Worm (Caenorhabditis elegans) whole organism, young adult: ENCODE results near the gene ZK938.1.

Experiments used
- F10E7.11 ChIP-seq: sonication (generic microtip); optimal IDR thresholded peaks from 2 replicates; lab custom pipeline; 2017; ENCODE audit warnings: mild to moderate bottlenecking, missing genetic modification characterization, moderate library complexity, missing compliant biosample characterization
- bed-1 ChIP-seq: fragments of 200-800 bp; sonication (Bioruptor generic); IDR thresholded peaks from 2 replicates; pipeline ENCODE4 v1.3.6; 2022; ENCODE audit warnings: missing genetic modification reagents, missing genetic modification characterization, missing compliant biosample characterization
- bed-2 ChIP-seq: fragments of 200-800 bp; sonication (Bioruptor generic); IDR thresholded peaks from 2 replicates; pipeline ENCODE4 v1.3.6; 2022; ENCODE audit warnings: missing genetic modification reagents, missing genetic modification characterization, missing compliant biosample characterization
- egrh-3 ChIP-seq: fragments of 200-800 bp; sonication (Bioruptor generic); IDR thresholded peaks from 2 replicates; pipeline ENCODE4 v1.3.6; 2022; ENCODE audit warnings: missing genetic modification reagents, missing genetic modification characterization, missing compliant biosample characterization
- lin-26 ChIP-seq: fragments of 200-800 bp; sonication (Bioruptor generic); IDR thresholded peaks from 2 replicates; pipeline ENCODE4 v1.3.6; 2022; ENCODE audit warnings: missing genetic modification reagents, missing genetic modification characterization, missing compliant biosample characterization
- mcd-1 ChIP-seq: fragments of 200-800 bp; sonication (Bioruptor generic); IDR thresholded peaks from 2 replicates; pipeline ENCODE4 v1.3.6; 2022; ENCODE audit warnings: missing genetic modification reagents, missing genetic modification characterization, missing compliant biosample characterization
- mxl-1 ChIP-seq: sonication (generic microtip); optimal IDR thresholded peaks from 2 replicates; lab custom pipeline; 2016; ENCODE audit warnings: missing genetic modification characterization, missing compliant biosample characterization
- nhr-120 ChIP-seq: fragments of 200-800 bp; sonication (Bioruptor generic); IDR thresholded peaks from 2 replicates; pipeline ENCODE4 v1.3.6; 2022; ENCODE audit warnings: missing genetic modification characterization, missing compliant biosample characterization
- nhr-179 ChIP-seq: sonication (generic microtip); optimal IDR thresholded peaks from 2 replicates; lab custom pipeline; 2016; ENCODE audit warnings: mild to moderate bottlenecking, missing genetic modification characterization, missing compliant biosample characterization
- pbrm-1 ChIP-seq: fragments of 200-800 bp; sonication (Bioruptor generic); IDR thresholded peaks from 2 replicates; pipeline ENCODE4 v1.3.6; 2022; ENCODE audit warnings: missing genetic modification reagents, missing genetic modification characterization, missing compliant biosample characterization
- sea-2 ChIP-seq: fragments of 200-800 bp; sonication (Bioruptor generic); IDR thresholded peaks from 2 replicates; pipeline ENCODE4 v1.3.6; 2022; ENCODE audit warnings: missing genetic modification characterization, missing compliant biosample characterization
- snpc-4 ChIP-seq, 5 experiments: fragments of 150-350 bp in 1 of 5; sonication (generic microtip) in 4 of 5; optimal IDR thresholded peaks; 2 replicates each; lab custom pipeline; 2014 to 2018; ENCODE audit warnings: missing genetic modification characterization in 5 of 5, missing biosample characterization in 3 of 5, antibody characterized with exemption in 2 of 5, mild to moderate bottlenecking in 2 of 5, missing compliant biosample characterization in 2 of 5, missing genotype in 2 of 5, moderate library complexity in 2 of 5, missing genetic modification reagents in 1 of 5
- zim-3 ChIP-seq: sonication (generic microtip); optimal IDR thresholded peaks from 2 replicates; lab custom pipeline; 2017; ENCODE audit warnings: mild to moderate bottlenecking, missing genetic modification characterization, moderate library complexity, missing compliant biosample characterization

DNA sequence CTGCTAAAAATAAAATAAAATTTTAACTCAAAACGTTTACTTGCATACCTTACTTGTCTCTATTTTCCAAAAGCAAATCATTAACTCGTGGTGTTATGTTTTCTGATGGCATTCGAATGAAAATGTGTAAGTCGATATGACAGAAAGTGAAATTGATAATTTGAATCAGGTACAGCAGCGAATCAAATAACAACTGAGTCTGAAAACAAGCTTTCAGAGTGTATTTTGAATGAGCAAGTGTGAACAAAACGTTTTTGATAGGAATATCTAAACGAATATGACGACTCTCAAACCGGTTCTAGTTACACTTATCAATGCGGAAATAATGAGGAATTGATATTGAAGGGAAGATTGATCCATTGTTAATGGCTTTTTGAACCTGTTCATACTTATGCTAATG, 41.9 kb downstream of the ZK938.1 start, which contains the start of gene chil-7:
- TF ChIP-seq mcd-1 (GFP tag; lab: Robert Waterston, UW) (no peak), mxl-1 (tag; lab: Kevin White, UChicago) (no peak), zim-3 (no peak), nhr-120 (GFP tag; lab: Robert Waterston, UW) (no peak), snpc-4 (GFP tag; optimal IDR thresholded peaks at IDR 0.05; lab: Kevin White, UChicago) (no peak), snpc-4 (tag; optimal IDR thresholded peaks at IDR 0.05; lab: Kevin White, UChicago) (no peak), nhr-179 (tag; lab: Kevin White, UChicago) (no peak), bed-1 (GFP tag; lab: Robert Waterston, UW) (no peak), lin-26 (GFP tag; lab: Robert Waterston, UW) (no peak), pbrm-1 (GFP tag; lab: Robert Waterston, UW) (no peak), bed-2 (GFP tag; lab: Robert Waterston, UW) (no peak), egrh-3 (GFP tag; lab: Robert Waterston, UW) (no peak), sea-2 (no peak), F10E7.11 (tag; lab: Kevin White, UChicago) (no peak)
